Fruit fly (Drosophila melanogaster) whole organism, embryonic: Measurements from ENCODE around the gene CG42784.

ENCODE experiments used
- Ada2b ChIP-seq: fragments of 200-800 bp; sonication (Bioruptor generic); IDR thresholded peaks from 2 replicates; pipeline ENCODE4 v1.3.6; 2022; ENCODE audit warnings: missing biosample characterization, missing genetic modification characterization
- B-H1 ChIP-seq: fragments of 200-800 bp; sonication (Bioruptor generic); IDR thresholded peaks from 3 replicates; pipeline ENCODE4 v1.3.6; 2022; ENCODE audit warnings: missing biosample characterization, missing genetic modification characterization
- Bdp1 ChIP-seq: fragments of 200-800 bp; sonication (Bioruptor generic); optimal IDR thresholded peaks from 3 replicates; lab custom pipeline; 2016; ENCODE audit warnings: missing biosample characterization, missing genetic modification characterization
- Blimp-1 ChIP-seq: fragments of 200-800 bp; sonication (Bioruptor generic); optimal IDR thresholded peaks from 3 replicates; lab custom pipeline; 2018; ENCODE audit warnings: missing biosample characterization, missing genetic modification characterization, mild to moderate bottlenecking, moderate library complexity, missing genetic modification reagents
- CG11560 ChIP-seq: fragments of 200-800 bp; sonication (Bioruptor generic); IDR thresholded peaks from 3 replicates; pipeline ENCODE4 v1.3.6; 2022; ENCODE audit warnings: missing biosample characterization, missing genetic modification characterization
- CG12071 ChIP-seq: fragments of 200-800 bp; sonication (Bioruptor generic); optimal IDR thresholded peaks from 3 replicates; lab custom pipeline; 2018; ENCODE audit warnings: missing biosample characterization, mild to moderate bottlenecking, missing genetic modification characterization
- CG13894 ChIP-seq: fragments of 200-800 bp; sonication (Bioruptor generic); optimal IDR thresholded peaks from 3 replicates; lab custom pipeline; 2018; ENCODE audit warnings: missing biosample characterization, mild to moderate bottlenecking, missing genetic modification characterization, moderate library complexity
- CG15479 ChIP-seq: fragments of 200-800 bp; sonication (Bioruptor generic); optimal IDR thresholded peaks from 3 replicates; lab custom pipeline; 2019; ENCODE audit warnings: missing biosample characterization, mild to moderate bottlenecking, missing genetic modification characterization, moderate library complexity
- CG30020 ChIP-seq: fragments of 200-800 bp; optimal IDR thresholded peaks from 2 replicates; lab custom pipeline; 2019; ENCODE audit warnings: missing biosample characterization, mild to moderate bottlenecking, missing genetic modification characterization, moderate library complexity
- CG31441 ChIP-seq: fragments of 200-800 bp; sonication (Bioruptor generic); IDR thresholded peaks from 2 replicates; pipeline ENCODE4 v1.3.6; 2022; ENCODE audit warnings: missing biosample characterization, missing genetic modification characterization
- CG6689 ChIP-seq: fragments of 200-800 bp; sonication (Bioruptor generic); IDR thresholded peaks from 2 replicates; pipeline ENCODE4 v1.3.6; 2022; ENCODE audit warnings: missing biosample characterization, missing genetic modification characterization
- CG6854 ChIP-seq: fragments of 200-800 bp; sonication (Bioruptor generic); optimal IDR thresholded peaks from 3 replicates; lab custom pipeline; 2017; ENCODE audit warnings: missing biosample characterization, mild to moderate bottlenecking, missing genetic modification characterization
- CG8281 ChIP-seq: fragments of 200-800 bp; sonication (Bioruptor generic); optimal IDR thresholded peaks from 2 replicates; lab custom pipeline; 2018; ENCODE audit warnings: missing biosample characterization, mild to moderate bottlenecking, missing genetic modification characterization, moderate library complexity
- CG9932 ChIP-seq: fragments of 200-800 bp; sonication (Bioruptor generic); IDR thresholded peaks from 2 replicates; pipeline ENCODE4 v1.3.6; 2022; ENCODE audit warnings: missing biosample characterization, missing genetic modification characterization
- CkIIα-i1 ChIP-seq: fragments of 200-800 bp; sonication (Bioruptor generic); IDR thresholded peaks from 2 replicates; pipeline ENCODE4 v1.3.6; 2022; ENCODE audit warnings: missing biosample characterization, missing genetic modification characterization
- Dek ChIP-seq: fragments of 200-800 bp; sonication (Bioruptor generic); optimal IDR thresholded peaks from 3 replicates; lab custom pipeline; 2019; ENCODE audit warnings: missing biosample characterization, mild to moderate bottlenecking, missing genetic modification characterization, moderate library complexity
- Dip2 ChIP-seq: fragments of 200-800 bp; sonication (Bioruptor generic); IDR thresholded peaks from 2 replicates; pipeline ENCODE4 v1.3.6; 2022; ENCODE audit warnings: missing biosample characterization, missing genetic modification characterization
- E2f1 ChIP-seq: fragments of 200-800 bp; sonication (Bioruptor generic); IDR thresholded peaks from 2 replicates; pipeline ENCODE4 v1.3.6; 2022; ENCODE audit warnings: missing biosample characterization, missing genetic modification characterization
- Gug ChIP-seq: fragments of 200-800 bp; sonication (Bioruptor generic); IDR thresholded peaks from 4 replicates; pipeline ENCODE4 v1.3.6; 2022; ENCODE audit warnings: missing biosample characterization, missing genetic modification characterization
- H2.0 ChIP-seq: fragments of 200-800 bp; sonication (Bioruptor generic); IDR thresholded peaks from 2 replicates; pipeline ENCODE4 v1.3.6; 2022; ENCODE audit warnings: missing biosample characterization, missing genetic modification characterization
- HHEX ChIP-seq: fragments of 200-800 bp; sonication (Bioruptor generic); optimal IDR thresholded peaks from 3 replicates; lab custom pipeline; 2017; ENCODE audit warnings: missing biosample characterization, mild to moderate bottlenecking, missing genetic modification characterization, missing genetic modification reagents
- HLH4C ChIP-seq: fragments of 200-800 bp; sonication (Bioruptor generic); IDR thresholded peaks from 3 replicates; pipeline ENCODE4 v1.3.6; 2022; ENCODE audit warnings: missing biosample characterization, missing genetic modification characterization; ENCODE audit not compliant: partially characterized antibody
- Mes4 ChIP-seq: fragments of 200-800 bp; sonication (Bioruptor generic); optimal IDR thresholded peaks from 2 replicates; lab custom pipeline; 2016; ENCODE audit warnings: missing biosample characterization, missing genetic modification characterization
- NC2β ChIP-seq: fragments of 200-800 bp; sonication (Bioruptor generic); optimal IDR thresholded peaks from 2 replicates; lab custom pipeline; 2016; ENCODE audit warnings: missing biosample characterization, missing genetic modification characterization
- Neu2 ChIP-seq: fragments of 200-800 bp; sonication (Bioruptor generic); optimal IDR thresholded peaks from 3 replicates; lab custom pipeline; 2016; ENCODE audit warnings: missing biosample characterization, missing genetic modification characterization, borderline replicate concordance
- Pdp1 ChIP-seq, 2 experiments: fragments of 200-800 bp; sonication (Bioruptor generic); optimal IDR thresholded peaks; 3 replicates each; lab custom pipeline; 2016; ENCODE audit warnings: missing biosample characterization in 2 of 2, missing genetic modification characterization in 2 of 2, mild to moderate bottlenecking in 1 of 2, moderate library complexity in 1 of 2
- Scr ChIP-seq: fragments of 200-800 bp; sonication (Bioruptor generic); IDR thresholded peaks from 2 replicates; pipeline ENCODE4 v1.3.6; 2022; ENCODE audit warnings: missing biosample characterization, missing genetic modification characterization; ENCODE audit not compliant: partially characterized antibody
- Sox100B ChIP-seq: fragments of 200-800 bp; sonication (Bioruptor generic); optimal IDR thresholded peaks from 3 replicates; lab custom pipeline; 2018; ENCODE audit warnings: missing biosample characterization, mild to moderate bottlenecking, missing genetic modification characterization
- Sox102F ChIP-seq: fragments of 200-800 bp; sonication (Bioruptor generic); optimal IDR thresholded peaks from 2 replicates; lab custom pipeline; 2018; ENCODE audit warnings: missing biosample characterization, mild to moderate bottlenecking, missing genetic modification characterization, moderate library complexity
- Sry-β ChIP-seq: fragments of 200-800 bp; sonication (Bioruptor generic); optimal IDR thresholded peaks from 2 replicates; lab custom pipeline; 2018; ENCODE audit warnings: missing biosample characterization, mild to moderate bottlenecking, missing genetic modification characterization, moderate library complexity
- Stat92E ChIP-seq, 3 experiments: fragments of >200 bp in 2 of 3; fragments of 200-800 bp in 1 of 3; sonication (Bioruptor generic) in 1 of 3; optimal IDR thresholded peaks; 2 replicates each; lab custom pipeline; 2017 to 2019; ENCODE audit warnings: missing biosample characterization in 3 of 3, missing genetic modification characterization in 3 of 3, mild to moderate bottlenecking in 1 of 3, moderate library complexity in 1 of 3
- YL-1 ChIP-seq: fragments of 200-800 bp; sonication (Bioruptor generic); optimal IDR thresholded peaks from 3 replicates; lab custom pipeline; 2017; ENCODE audit warnings: missing biosample characterization, mild to moderate bottlenecking, missing genetic modification characterization
- ap ChIP-seq: fragments of 200-800 bp; sonication (Bioruptor generic); IDR thresholded peaks from 2 replicates; pipeline ENCODE4 v1.3.6; 2022; ENCODE audit warnings: missing biosample characterization, missing genetic modification characterization
- crp ChIP-seq, 2 experiments: fragments of 200-800 bp; sonication (Bioruptor generic); optimal IDR thresholded peaks; 2 replicates in 1 of 2; 3 replicates in 1 of 2; lab custom pipeline; 2017; ENCODE audit warnings: missing biosample characterization in 2 of 2, missing genetic modification characterization in 2 of 2, mild to moderate bottlenecking in 1 of 2, moderate library complexity in 1 of 2
- dan ChIP-seq: fragments of 200-800 bp; sonication (Bioruptor generic); IDR thresholded peaks from 2 replicates; pipeline ENCODE4 v1.3.6; 2022; ENCODE audit warnings: missing biosample characterization, missing genetic modification characterization
- exex ChIP-seq: fragments of 200-800 bp; sonication (Bioruptor generic); optimal IDR thresholded peaks from 4 replicates; lab custom pipeline; 2018; ENCODE audit warnings: missing biosample characterization, mild to moderate bottlenecking, missing genetic modification characterization, moderate library complexity
- gro ChIP-seq: fragments of 200-800 bp; sonication (Bioruptor generic); optimal IDR thresholded peaks from 2 replicates; lab custom pipeline; 2016; ENCODE audit warnings: missing biosample characterization, missing genetic modification characterization
- hbn ChIP-seq: fragments of 200-800 bp; sonication (Bioruptor generic); IDR thresholded peaks from 2 replicates; pipeline ENCODE4 v1.3.6; 2022; ENCODE audit warnings: missing biosample characterization, missing genetic modification characterization; ENCODE audit not compliant: partially characterized antibody
- ind ChIP-seq: fragments of 200-800 bp; sonication (Bioruptor generic); optimal IDR thresholded peaks from 3 replicates; lab custom pipeline; 2016; ENCODE audit warnings: missing biosample characterization, missing genetic modification characterization
- insv ChIP-seq, 2 experiments: fragments of 200-800 bp; sonication (Bioruptor generic); optimal IDR thresholded peaks; 3 replicates each; lab custom pipeline; 2016 to 2018; ENCODE audit warnings: missing biosample characterization in 2 of 2, missing genetic modification characterization in 2 of 2
- maf-S ChIP-seq: fragments of 200-800 bp; sonication (Bioruptor generic); optimal IDR thresholded peaks from 2 replicates; lab custom pipeline; 2016; ENCODE audit warnings: missing biosample characterization, missing genetic modification characterization
- mirr ChIP-seq: fragments of 200-800 bp; sonication (Bioruptor generic); optimal IDR thresholded peaks from 3 replicates; lab custom pipeline; 2018; ENCODE audit warnings: missing biosample characterization, mild to moderate bottlenecking, missing genetic modification characterization
- nmo ChIP-seq: fragments of 200-800 bp; sonication (Bioruptor generic); optimal IDR thresholded peaks from 2 replicates; lab custom pipeline; 2018; ENCODE audit warnings: missing biosample characterization, mild to moderate bottlenecking, missing genetic modification characterization, moderate library complexity
- odd ChIP-seq: fragments of 200-800 bp; sonication (Bioruptor generic); optimal IDR thresholded peaks from 2 replicates; lab custom pipeline; 2017; ENCODE audit warnings: missing biosample characterization, mild to moderate bottlenecking, missing genetic modification characterization
- otp ChIP-seq: fragments of 200-800 bp; sonication (Bioruptor generic); IDR thresholded peaks from 3 replicates; pipeline ENCODE4, ENCODE4 v1.3.6; 2022; ENCODE audit warnings: missing biosample characterization, missing genetic modification characterization
- psq ChIP-seq: fragments of 200-800 bp; sonication (Bioruptor generic); optimal IDR thresholded peaks from 2 replicates; lab custom pipeline; 2017; ENCODE audit warnings: missing biosample characterization, missing genetic modification characterization
- sd ChIP-seq: fragments of 200-800 bp; sonication (Bioruptor generic); optimal IDR thresholded peaks from 3 replicates; lab custom pipeline; 2018; ENCODE audit warnings: missing biosample characterization, mild to moderate bottlenecking, missing genetic modification characterization, moderate library complexity
- tll ChIP-seq, 2 experiments: fragments of 200-800 bp in 1 of 2; fragments of >200 bp in 1 of 2; sonication (Bioruptor generic) in 1 of 2; optimal IDR thresholded peaks; 2 replicates each; lab custom pipeline; 2017 to 2019; ENCODE audit warnings: missing biosample characterization in 2 of 2, missing genetic modification characterization in 2 of 2, mild to moderate bottlenecking in 1 of 2, moderate library complexity in 1 of 2
- usp ChIP-seq: fragments of >200 bp; optimal IDR thresholded peaks from 2 replicates; lab custom pipeline; 2017; ENCODE audit warnings: missing biosample characterization, missing genetic modification characterization

Gene CG42784

dm6 chr2L:13376086-13376485 is 39.1 kb upstream of the CG42784 start:
- TF ChIP-seq Gug (GFP tag; lab: Robert Waterston, UW) (no peak), CkIIα-i1 (GFP tag; lab: Robert Waterston, UW) (no peak), sd (tag; lab: Kevin White, UChicago) (no peak), tll (GFP tag; optimal IDR thresholded peaks at IDR 0.05; lab: Kevin White, UChicago) (no peak), crp (GFP tag; optimal IDR thresholded peaks at IDR 0.05; lab: Kevin White, UChicago) (no peak), psq (GFP tag; lab: Kevin White, UChicago) (no peak), exex (tag; lab: Kevin White, UChicago) (peak; percentile 99), Ada2b (GFP tag; lab: Robert Waterston, UW) (no peak), gro (no peak), HHEX (GFP tag; lab: Kevin White, UChicago) (no peak), Mes4 (GFP tag; lab: Kevin White, UChicago) (no peak), Pdp1 (GFP tag; optimal IDR thresholded peaks at IDR 0.05; lab: Kevin White, UChicago) (peak in 1 of 2 experiments; percentile 86), CG31441 (GFP tag; lab: Robert Waterston, UW) (no peak), Sry-β (GFP tag; lab: Kevin White, UChicago) (no peak), mirr (peak; percentile 81), CG13894 (tag; lab: Kevin White, UChicago) (no peak)
- TF ChIP-seq, all 482 proteins: peak for 3

dm6 chr2L:13378488-13378964 is 36.7 kb upstream of the CG42784 start, which contains the start of the genes CG9302 and beta'COP:
Gene CG9302, minus strand, starts transcription at chr2L:13378538.
Gene beta'COP, plus strand, starts transcription at chr2L:13378902.
- TF ChIP-seq H2.0 (GFP tag; lab: Robert Waterston, UW) (no peak), CG8281 (no peak), CG30020 (tag; lab: Kevin White, UChicago) (peak; percentile 69), dan (GFP tag; lab: Robert Waterston, UW) (no peak), Sox100B (GFP tag; lab: Kevin White, UChicago) (no peak), CG6689 (GFP tag; lab: Robert Waterston, UW) (peak; percentile 56), CG9932 (GFP tag; lab: Robert Waterston, UW) (peak; percentile 81), odd (no peak), Stat92E (GFP tag; optimal IDR thresholded peaks at IDR 0.05; lab: Kevin White, UChicago) (peak in 1 of 3 experiments; percentile 58), usp (GFP tag; lab: Kevin White, UChicago) (no peak), CG11560 (tag; lab: Robert Waterston, UW) (0 out of 3 replicates have a peak, but pooled peaks have one; percentile 16), B-H1 (peak; percentile 16; the same call in 1 of the 3 replicates), ap (GFP tag; lab: Robert Waterston, UW) (no peak), CG6854 (GFP tag; lab: Kevin White, UChicago) (no peak), Scr (GFP tag; lab: Robert Waterston, UW) (peak; percentile 80), NC2β (GFP tag; lab: Kevin White, UChicago) (no peak), Dek (tag; lab: Kevin White, UChicago) (no peak), maf-S (GFP tag; lab: Kevin White, UChicago) (peak; percentile 17), ind (peak; percentile 73), HLH4C (GFP tag; lab: Robert Waterston, UW) (peak; percentile 72), Dip2 (GFP tag; lab: Robert Waterston, UW) (no peak), nmo (peak; percentile 91), Blimp-1 (GFP tag; lab: Kevin White, UChicago) (no peak), otp (GFP tag; lab: Robert Waterston, UW) (no peak), Bdp1 (peak; percentile 69), E2f1 (GFP tag; lab: Robert Waterston, UW) (no peak), CG12071 (GFP tag; lab: Kevin White, UChicago) (no peak), YL-1 (peak; percentile 73), Sox102F (GFP tag; lab: Kevin White, UChicago) (no peak), hbn (GFP tag; lab: Robert Waterston, UW) (peak; percentile 49; the same call in 1 of the 2 replicates), Neu2 (GFP tag; lab: Kevin White, UChicago) (no peak), CG15479 (GFP tag; lab: Kevin White, UChicago) (no peak), insv (GFP tag; optimal IDR thresholded peaks at IDR 0.05; lab: Kevin White, UChicago) (peak in 1 of 2 experiments; percentile 37)
